Fruit fly (Drosophila melanogaster) whole organism, embryonic: ENCODE results near the gene Rlb1.

Experiments used
- Awh ChIP-seq: fragments of 200-800 bp; sonication (Bioruptor generic); IDR thresholded peaks from 2 replicates; pipeline ENCODE4, ENCODE4 v1.3.6; 2022; ENCODE audit warnings: missing biosample characterization, missing genetic modification characterization
- BEAF-32 ChIP-seq: fragments of 200-800 bp; sonication (Bioruptor generic); optimal IDR thresholded peaks from 3 replicates; lab custom pipeline; 2017; ENCODE audit warnings: missing biosample characterization, missing genetic modification characterization, mild to moderate bottlenecking, moderate library complexity, missing genetic modification reagents
- CG10267 ChIP-seq: fragments of 200-800 bp; sonication (Bioruptor generic); optimal IDR thresholded peaks from 2 replicates; lab custom pipeline; 2018; ENCODE audit warnings: missing biosample characterization, mild to moderate bottlenecking, missing genetic modification characterization, moderate library complexity
- CG12104 ChIP-seq: fragments of 200-800 bp; sonication (Bioruptor generic); optimal IDR thresholded peaks from 3 replicates; lab custom pipeline; 2016; ENCODE audit warnings: missing biosample characterization, missing genetic modification characterization
- CG12219 ChIP-seq: fragments of 200-800 bp; sonication (Bioruptor generic); optimal IDR thresholded peaks from 3 replicates; lab custom pipeline; 2018; ENCODE audit warnings: missing biosample characterization, mild to moderate bottlenecking, missing genetic modification characterization
- CG12391 ChIP-seq: fragments of 200-800 bp; sonication (Bioruptor generic); optimal IDR thresholded peaks from 3 replicates; lab custom pipeline; 2018; ENCODE audit warnings: missing biosample characterization, mild to moderate bottlenecking, missing genetic modification characterization, moderate library complexity
- CG17802 ChIP-seq: fragments of 200-800 bp; sonication (Bioruptor generic); optimal IDR thresholded peaks from 2 replicates; lab custom pipeline; 2018; ENCODE audit warnings: missing biosample characterization, mild to moderate bottlenecking, missing genetic modification characterization, moderate library complexity
- CG17912 ChIP-seq: fragments of 200-800 bp; sonication (Bioruptor generic); optimal IDR thresholded peaks from 2 replicates; lab custom pipeline; 2018; ENCODE audit warnings: missing biosample characterization, mild to moderate bottlenecking, missing genetic modification characterization
- CG1832 ChIP-seq: fragments of 200-800 bp; sonication (Bioruptor generic); optimal IDR thresholded peaks from 2 replicates; lab custom pipeline; 2017; ENCODE audit warnings: missing biosample characterization, mild to moderate bottlenecking, missing genetic modification characterization, inconsistent platforms
- CG2116 ChIP-seq: fragments of 200-800 bp; sonication (Bioruptor generic); optimal IDR thresholded peaks from 3 replicates; lab custom pipeline; 2018; ENCODE audit warnings: missing biosample characterization, mild to moderate bottlenecking, missing genetic modification characterization
- CG34224 ChIP-seq: fragments of 200-800 bp; sonication (Bioruptor generic); IDR thresholded peaks from 3 replicates; pipeline ENCODE4 v1.3.6; 2022; ENCODE audit warnings: missing biosample characterization, missing genetic modification characterization; ENCODE audit not compliant: partially characterized antibody
- CG4328 ChIP-seq: fragments of 200-800 bp; sonication (Bioruptor generic); optimal IDR thresholded peaks from 3 replicates; lab custom pipeline; 2017; ENCODE audit warnings: missing biosample characterization, missing genetic modification reagents, missing genetic modification characterization
- CG4617 ChIP-seq: fragments of 200-800 bp; sonication (Bioruptor generic); optimal IDR thresholded peaks from 3 replicates; lab custom pipeline; 2016; ENCODE audit warnings: missing biosample characterization, missing genetic modification characterization, borderline replicate concordance
- CG6813 ChIP-seq: fragments of 200-800 bp; sonication (Bioruptor generic); optimal IDR thresholded peaks from 2 replicates; lab custom pipeline; 2017; ENCODE audit warnings: missing biosample characterization, missing genetic modification characterization, mild to moderate bottlenecking, moderate library complexity, missing genetic modification reagents
- CG6854 ChIP-seq: fragments of 200-800 bp; sonication (Bioruptor generic); optimal IDR thresholded peaks from 3 replicates; lab custom pipeline; 2017; ENCODE audit warnings: missing biosample characterization, mild to moderate bottlenecking, missing genetic modification characterization
- CG7928 ChIP-seq: fragments of 200-800 bp; sonication (Bioruptor generic); optimal IDR thresholded peaks from 2 replicates; lab custom pipeline; 2017; ENCODE audit warnings: missing biosample characterization, mild to moderate bottlenecking, missing genetic modification characterization
- CG9215 ChIP-seq: fragments of 200-800 bp; sonication (Bioruptor generic); IDR thresholded peaks from 2 replicates; pipeline ENCODE4 v1.3.6; 2022; ENCODE audit warnings: missing biosample characterization, missing genetic modification characterization
- Dad ChIP-seq: fragments of 200-800 bp; sonication (Bioruptor generic); optimal IDR thresholded peaks from 3 replicates; lab custom pipeline; 2016; ENCODE audit warnings: missing biosample characterization, missing genetic modification characterization
- Dip3 ChIP-seq: fragments of 200-800 bp; sonication (Bioruptor generic); optimal IDR thresholded peaks from 3 replicates; lab custom pipeline; 2016; ENCODE audit warnings: missing biosample characterization, missing genetic modification characterization
- Fer2 ChIP-seq: fragments of 200-800 bp; sonication (Bioruptor generic); optimal IDR thresholded peaks from 2 replicates; lab custom pipeline; 2018; ENCODE audit warnings: missing biosample characterization, mild to moderate bottlenecking, missing genetic modification characterization, moderate library complexity
- HmgD ChIP-seq: fragments of 200-800 bp; sonication (Bioruptor generic); optimal IDR thresholded peaks from 3 replicates; lab custom pipeline; 2016; ENCODE audit warnings: missing biosample characterization, missing genetic modification characterization
- MBD-R2 ChIP-seq: fragments of 200-800 bp; sonication (Bioruptor generic); IDR thresholded peaks from 2 replicates; pipeline ENCODE4 v1.3.6; 2022; ENCODE audit warnings: missing biosample characterization, missing genetic modification characterization
- MESR4 ChIP-seq: fragments of 200-800 bp; sonication (Bioruptor generic); optimal IDR thresholded peaks from 2 replicates; lab custom pipeline; 2018; ENCODE audit warnings: missing biosample characterization, mild to moderate bottlenecking, missing genetic modification characterization, moderate library complexity
- Mrtf ChIP-seq: fragments of 200-800 bp; sonication (Bioruptor generic); IDR thresholded peaks from 3 replicates; pipeline ENCODE4 v1.3.6; 2022; ENCODE audit warnings: missing biosample characterization, missing genetic modification characterization
- ap ChIP-seq: fragments of 200-800 bp; sonication (Bioruptor generic); IDR thresholded peaks from 2 replicates; pipeline ENCODE4 v1.3.6; 2022; ENCODE audit warnings: missing biosample characterization, missing genetic modification characterization
- ara ChIP-seq: fragments of 200-800 bp; sonication (Bioruptor generic); IDR thresholded peaks from 2 replicates; pipeline ENCODE4 v1.3.6; 2022; ENCODE audit warnings: missing biosample characterization, missing genetic modification characterization
- bab2 ChIP-seq: fragments of 200-800 bp; sonication (Bioruptor generic); optimal IDR thresholded peaks from 2 replicates; lab custom pipeline; 2016; ENCODE audit warnings: missing biosample characterization, missing genetic modification characterization
- br ChIP-seq: fragments of >200 bp; optimal IDR thresholded peaks from 2 replicates; lab custom pipeline; 2017
- cad ChIP-seq: fragments of >200 bp; optimal IDR thresholded peaks from 2 replicates; lab custom pipeline; 2017; ENCODE audit warnings: missing biosample characterization, missing genetic modification characterization
- crc ChIP-seq: fragments of 200-800 bp; sonication (Bioruptor generic); optimal IDR thresholded peaks from 2 replicates; lab custom pipeline; 2016; ENCODE audit warnings: missing biosample characterization, missing genetic modification characterization
- dpn ChIP-seq, 2 experiments: fragments of 200-800 bp; sonication (Bioruptor generic); optimal IDR thresholded peaks; 3 replicates each; lab custom pipeline; 2016; ENCODE audit warnings: missing biosample characterization in 2 of 2, missing genetic modification characterization in 2 of 2
- ewg ChIP-seq: fragments of 200-800 bp; sonication (Bioruptor generic); optimal IDR thresholded peaks from 3 replicates; lab custom pipeline; 2017; ENCODE audit warnings: mild to moderate bottlenecking, missing biosample characterization, missing genetic modification reagents, missing genetic modification characterization
- fd96Cb ChIP-seq: fragments of 200-800 bp; sonication (Bioruptor generic); optimal IDR thresholded peaks from 2 replicates; lab custom pipeline; 2018; ENCODE audit warnings: missing biosample characterization, mild to moderate bottlenecking, missing genetic modification characterization, moderate library complexity
- grau ChIP-seq: fragments of 200-800 bp; optimal IDR thresholded peaks from 3 replicates; lab custom pipeline; 2019; ENCODE audit warnings: missing biosample characterization, mild to moderate bottlenecking, missing genetic modification characterization, moderate library complexity
- hkb ChIP-seq, 2 experiments: fragments of 200-800 bp in 1 of 2; fragments of >200 bp in 1 of 2; sonication (Bioruptor generic) in 1 of 2; IDR thresholded peaks in 1 of 2; optimal IDR thresholded peaks in 1 of 2; 2 replicates each; pipeline versions ENCODE4 v1.3.6 to Lab custom; 2017 to 2022; ENCODE audit warnings: missing biosample characterization in 1 of 2, missing genetic modification characterization in 1 of 2
- kni ChIP-seq: fragments of 200-800 bp; sonication (Bioruptor generic); optimal IDR thresholded peaks from 3 replicates; lab custom pipeline; 2017; ENCODE audit warnings: mild to moderate bottlenecking, missing biosample characterization, missing genetic modification reagents, missing genetic modification characterization
- lbe ChIP-seq: fragments of 200-800 bp; sonication (Bioruptor generic); optimal IDR thresholded peaks from 2 replicates; lab custom pipeline; 2016; ENCODE audit warnings: missing biosample characterization, mild to moderate bottlenecking, missing genetic modification characterization
- phol ChIP-seq: fragments of 200-800 bp; sonication (Bioruptor generic); optimal IDR thresholded peaks from 3 replicates; lab custom pipeline; 2018; ENCODE audit warnings: missing biosample characterization, mild to moderate bottlenecking, missing genetic modification characterization, moderate library complexity
- repo ChIP-seq: fragments of 200-800 bp; sonication (Bioruptor generic); optimal IDR thresholded peaks from 2 replicates; lab custom pipeline; 2016; ENCODE audit warnings: missing biosample characterization, missing genetic modification characterization
- seq ChIP-seq: fragments of 200-800 bp; sonication (Bioruptor generic); IDR thresholded peaks from 2 replicates; pipeline ENCODE4 v1.3.6; 2022; ENCODE audit warnings: missing biosample characterization, missing genetic modification characterization
- sima ChIP-seq: fragments of 200-800 bp; sonication (Bioruptor generic); optimal IDR thresholded peaks from 2 replicates; lab custom pipeline; 2016; ENCODE audit warnings: missing biosample characterization, missing genetic modification characterization
- sisA ChIP-seq: fragments of 200-800 bp; sonication (Bioruptor generic); IDR thresholded peaks from 2 replicates; pipeline ENCODE4 v1.3.6; 2022; ENCODE audit warnings: missing biosample characterization, missing genetic modification characterization
- stwl ChIP-seq: fragments of 200-800 bp; sonication (Bioruptor generic); optimal IDR thresholded peaks from 3 replicates; lab custom pipeline; 2018; ENCODE audit warnings: missing biosample characterization, mild to moderate bottlenecking, missing genetic modification characterization, moderate library complexity
- tll ChIP-seq, 2 experiments: fragments of 200-800 bp in 1 of 2; fragments of >200 bp in 1 of 2; sonication (Bioruptor generic) in 1 of 2; optimal IDR thresholded peaks; 2 replicates each; lab custom pipeline; 2017 to 2019; ENCODE audit warnings: missing biosample characterization in 2 of 2, missing genetic modification characterization in 2 of 2, mild to moderate bottlenecking in 1 of 2, moderate library complexity in 1 of 2
- toy ChIP-seq: fragments of 200-800 bp; sonication (Bioruptor generic); IDR thresholded peaks from 2 replicates; pipeline ENCODE4 v1.3.6; 2022; ENCODE audit warnings: missing biosample characterization, missing genetic modification characterization
- tup ChIP-seq: fragments of 200-800 bp; sonication (Bioruptor generic); optimal IDR thresholded peaks from 2 replicates; lab custom pipeline; 2016; ENCODE audit warnings: missing biosample characterization, mild to moderate bottlenecking, missing genetic modification characterization, moderate library complexity
- vfl ChIP-seq: fragments of 200-800 bp; sonication (Bioruptor generic); optimal IDR thresholded peaks from 2 replicates; lab custom pipeline; 2016; ENCODE audit warnings: missing biosample characterization, missing genetic modification characterization
- wor ChIP-seq: fragments of 200-800 bp; sonication (Bioruptor generic); IDR thresholded peaks from 2 replicates; pipeline ENCODE4 v1.3.6; 2022; ENCODE audit warnings: missing biosample characterization, missing genetic modification characterization

The Rlb1 gene

dm6 chr3R:9527907-9528842, 15.0 kb downstream of the Rlb1 start (continued):
- TF ChIP-seq ara = peak; percentile 74
- no peak for TF ChIP-seq BEAF-32
- peak; percentile 61 for TF ChIP-seq tup (GFP tag; lab: Kevin White, UChicago)
- TF ChIP-seq hkb (optimal IDR thresholded peaks at IDR 0.05; lab: Kevin White, UChicago) = no peak
- TF ChIP-seq hkb (GFP tag; IDR thresholded peaks at IDR 0.05; lab: Robert Waterston, UW) = peak; percentile 93
- TF ChIP-seq lbe (GFP tag; lab: Kevin White, UChicago) = peak; percentile 95
- no peak for TF ChIP-seq ewg (GFP tag; lab: Kevin White, UChicago)
- TF ChIP-seq toy (GFP tag; lab: Robert Waterston, UW) = peak; percentile 84
- TF ChIP-seq vfl = peak; percentile 86
- TF ChIP-seq CG4617 (GFP tag; lab: Kevin White, UChicago) = no peak
- TF ChIP-seq Fer2 (tag; lab: Kevin White, UChicago) = peak; percentile 68
- TF ChIP-seq Awh = peak; percentile 71
- peak; percentile 72 for TF ChIP-seq seq (GFP tag; lab: Robert Waterston, UW)
- peak; percentile 10 for TF ChIP-seq MESR4 (GFP tag; lab: Kevin White, UChicago)
- peak; percentile 88 for TF ChIP-seq Mrtf (GFP tag; lab: Robert Waterston, UW)
- peak; percentile 64 for TF ChIP-seq CG10267 (tag; lab: Kevin White, UChicago)
- TF ChIP-seq grau (tag; lab: Kevin White, UChicago) = peak; percentile 83
- peak; percentile 89 for TF ChIP-seq CG6854 (GFP tag; lab: Kevin White, UChicago)
- TF ChIP-seq CG6813 = peak; percentile 89
- peak; percentile 84 to 92 for TF ChIP-seq dpn (GFP tag; optimal IDR thresholded peaks at IDR 0.05; lab: Kevin White, UChicago)
- peak; percentile 86 for TF ChIP-seq sisA (GFP tag; lab: Robert Waterston, UW)
- peak; percentile 70 for TF ChIP-seq ap (GFP tag; lab: Robert Waterston, UW)
- TF ChIP-seq phol (tag; lab: Kevin White, UChicago) = peak; percentile 75
- TF ChIP-seq br = no peak
- peak; percentile 91 for TF ChIP-seq HmgD (GFP tag; lab: Kevin White, UChicago)
- peak; percentile 92 for TF ChIP-seq crc
- peak; percentile 86 for TF ChIP-seq Dip3 (GFP tag; lab: Kevin White, UChicago)
- no peak for TF ChIP-seq CG17912 (GFP tag; lab: Kevin White, UChicago)
- TF ChIP-seq tll (GFP tag; optimal IDR thresholded peaks at IDR 0.05; lab: Kevin White, UChicago) = no peak
- peak; percentile 90 for TF ChIP-seq Dad (GFP tag; lab: Kevin White, UChicago)
- TF ChIP-seq stwl = no peak
- TF ChIP-seq kni (GFP tag; lab: Kevin White, UChicago) = no peak
- TF ChIP-seq CG4328 (GFP tag; lab: Kevin White, UChicago) = peak; percentile 76
- peak; percentile 71 for TF ChIP-seq CG12391 (tag; lab: Kevin White, UChicago)
- TF ChIP-seq CG2116 (GFP tag; lab: Kevin White, UChicago) = peak; percentile 25
- peak; percentile 82 for TF ChIP-seq fd96Cb
- no peak for TF ChIP-seq CG1832 (GFP tag; lab: Kevin White, UChicago)
- peak; percentile 75 for TF ChIP-seq CG7928
- peak; percentile 88 for TF ChIP-seq MBD-R2 (GFP tag; lab: Robert Waterston, UW)
- TF ChIP-seq repo = peak; percentile 90
- TF ChIP-seq CG17802 = peak; percentile 64
- peak; percentile 63 for TF ChIP-seq sima
- no peak for TF ChIP-seq CG34224 (GFP tag; lab: Robert Waterston, UW)
- peak; percentile 91 for TF ChIP-seq bab2
- peak; percentile 88 for TF ChIP-seq CG9215 (GFP tag; lab: Robert Waterston, UW)
- peak; percentile 76 for TF ChIP-seq CG12104 (GFP tag; lab: Kevin White, UChicago)
- peak; percentile 80 for TF ChIP-seq CG12219 (GFP tag; lab: Kevin White, UChicago)
- TF ChIP-seq cad (GFP tag; lab: Kevin White, UChicago) = no peak
- TF ChIP-seq wor (GFP tag; lab: Robert Waterston, UW) = peak; percentile 48; the same call in 1 of the 2 replicates
